Worm (Caenorhabditis elegans) whole organism, L1 larva: ENCODE results near the gene Y97E10AR.4.

ENCODE experiments used
- hlh-17 ChIP-seq: fragments of 200-800 bp; sonication (Bioruptor generic); optimal IDR thresholded peaks from 2 replicates; lab custom pipeline; 2018; ENCODE audit warnings: missing genetic modification characterization, mild to moderate bottlenecking, missing compliant biosample characterization, moderate library complexity, borderline replicate concordance
- pax-3 ChIP-seq: fragments of 200-800 bp; sonication (Bioruptor generic); optimal IDR thresholded peaks from 2 replicates; lab custom pipeline; 2018; ENCODE audit warnings: mild to moderate bottlenecking, missing genetic modification characterization, moderate library complexity, missing compliant biosample characterization
- ztf-11 ChIP-seq, 2 experiments: sonication (generic microtip); optimal IDR thresholded peaks; 2 replicates each; lab custom pipeline; 2016 to 2017; ENCODE audit warnings: missing genetic modification characterization in 2 of 2, missing biosample characterization in 1 of 2, missing compliant biosample characterization in 1 of 2

DNA sequence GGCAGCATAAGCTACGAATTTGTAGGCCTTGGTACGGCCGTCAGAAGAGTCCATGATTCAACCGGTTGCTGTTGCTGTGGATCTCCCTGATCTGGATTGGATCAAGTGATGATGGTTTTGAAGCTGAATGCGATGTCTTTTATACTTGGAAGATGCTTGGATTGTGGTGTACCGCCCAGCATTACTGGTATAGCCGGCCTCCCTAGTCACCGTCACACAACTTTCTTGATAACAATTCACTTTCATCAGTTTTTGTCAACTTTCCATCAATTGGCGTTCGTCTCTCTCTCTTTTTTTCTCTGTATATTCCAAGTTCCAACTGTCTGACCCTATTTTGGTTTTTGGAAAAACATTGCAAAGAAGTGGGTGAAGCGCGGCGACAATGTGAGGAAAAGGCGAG lies 40.8 kb upstream of the Y97E10AR.4 start, which contains the start of gene col-43:
- TF ChIP-seq pax-3 (tag; lab: Kevin White, UChicago) (no peak), hlh-17 (GFP tag; lab: Kevin White, UChicago) (no peak), ztf-11 (tag; optimal IDR thresholded peaks at IDR 0.05; lab: Kevin White, UChicago) (no peak)
